Fruit fly (Drosophila melanogaster): ENCODE measurements around the gene CG8892.

Gene CG8892

DNA sequence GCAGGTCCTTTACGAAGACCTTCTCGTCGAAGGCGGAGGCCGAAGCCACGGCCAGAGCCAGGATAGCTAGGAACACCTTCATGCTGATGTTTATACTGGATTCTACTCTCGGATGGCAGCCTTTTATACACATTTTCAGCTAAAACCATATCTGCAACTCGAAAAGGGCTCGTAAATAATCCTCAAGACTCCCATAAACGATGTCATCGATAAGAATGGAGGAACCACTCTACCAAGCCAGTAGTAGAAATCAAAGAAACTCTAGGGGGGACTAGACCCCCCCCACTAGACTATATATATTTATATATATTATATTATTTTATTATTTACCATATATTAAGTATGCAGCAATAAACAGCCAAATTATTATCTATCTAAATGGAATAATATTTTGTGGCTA lies 30.7 kb downstream of the CG8892 start, which contains the start of gene Jon25Biii:
Jon25Biii (minus strand) TSS at position 101 of the 400 bp plus-strand sequence.
- TF ChIP-seq CTCF (optimal IDR thresholded peaks at IDR 0.05) (no peak), CG8478 (optimal IDR thresholded peaks at IDR 0.05) (no peak)

DNA sequence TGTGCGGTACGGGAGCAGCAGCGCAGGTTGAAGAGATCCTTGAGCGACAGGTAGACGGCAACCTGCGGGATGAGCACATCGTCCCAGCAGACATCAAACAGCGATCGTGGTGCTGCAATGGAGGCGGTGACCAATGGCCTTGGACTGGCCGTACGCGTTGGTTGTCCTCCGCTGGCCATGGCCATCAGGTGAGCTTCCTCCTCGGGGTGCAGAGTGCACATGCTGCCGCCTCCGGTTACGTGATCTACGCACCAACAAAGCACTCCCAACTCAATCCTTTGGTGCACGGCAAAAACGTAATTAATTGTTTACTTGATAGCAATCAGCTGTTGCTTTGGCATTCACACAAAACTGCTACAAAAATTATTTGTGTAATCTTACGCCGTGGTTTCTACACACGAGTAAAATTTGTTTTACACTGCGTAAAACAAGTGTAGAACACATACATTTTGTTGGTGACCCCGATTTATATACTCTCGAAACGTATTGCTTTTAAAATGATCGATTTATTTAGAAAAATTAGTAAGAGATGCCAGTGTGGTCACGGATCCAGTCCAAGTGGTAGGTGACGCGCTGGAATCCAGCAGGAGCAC lies 31.8 kb downstream of the CG8892 start, which contains the start of gene jet:
jet (minus strand) TSS at position 332 of the 593 bp plus-strand sequence.
- TF ChIP-seq CTCF (optimal IDR thresholded peaks at IDR 0.05) (peak in 1 of 2 experiments; percentile 41), CG8478 (optimal IDR thresholded peaks at IDR 0.05) (no peak)

- no peak for TF ChIP-seq CG8478 (optimal IDR thresholded peaks at IDR 0.05)
- no peak for TF ChIP-seq CTCF (optimal IDR thresholded peaks at IDR 0.05)
Measured at dm6 chr2L:4945300-4945699, 36.1 kb downstream of the CG8892 start, which contains the start of the genes mRpL24 and betaggt-I. Gene mRpL24, minus strand, starts transcription at chr2L:4945361. Gene betaggt-I, plus strand, starts transcription at chr2L:4945579.

dm6 chr2L:4942257-4942792 lies 39.1 kb downstream of the CG8892 start, which contains the start of gene synr:
Gene synr, plus strand, starts transcription at chr2L:4942742.
- TF ChIP-seq CTCF (optimal IDR thresholded peaks at IDR 0.05) = no peak
- TF ChIP-seq CG8478 (optimal IDR thresholded peaks at IDR 0.05) = no peak

DNA sequence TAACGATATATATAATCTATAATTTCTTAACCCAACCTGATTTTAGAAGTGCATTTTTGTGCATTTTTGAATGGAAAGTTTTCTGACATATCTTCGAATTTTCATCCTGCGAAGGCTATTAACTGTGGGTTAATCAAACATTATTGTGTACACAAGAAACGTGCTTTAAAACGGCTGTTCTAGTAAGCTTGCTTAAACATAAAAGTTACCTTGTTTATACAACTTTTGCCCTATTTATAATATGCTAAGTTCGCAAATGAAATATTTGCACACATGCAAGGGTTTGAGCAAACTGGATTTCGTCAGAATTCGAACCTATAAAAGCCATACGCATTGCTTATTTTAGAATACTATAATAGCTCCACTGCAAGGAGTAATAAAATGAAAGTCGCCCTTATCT lies 44.3 kb downstream of the CG8892 start, which contains the start of gene Sgs1:
Sgs1 (plus strand) TSS at position 350 of the 400 bp plus-strand sequence.
- TF ChIP-seq CG8478 (optimal IDR thresholded peaks at IDR 0.05) (no peak), CTCF (optimal IDR thresholded peaks at IDR 0.05) (no peak)

- TF ChIP-seq CG8478 (optimal IDR thresholded peaks at IDR 0.05) (no peak), CTCF (optimal IDR thresholded peaks at IDR 0.05) (no peak)
Measured at dm6 chr2L:4936325-4936869, 45.0 kb downstream of the CG8892 start, which contains the start of gene hoe2. Gene hoe2, minus strand, starts transcription at chr2L:4936450.

dm6 chr2L:4932284-4932683 lies 49.1 kb downstream of the CG8892 start, which contains the start of gene hoe1:
Gene hoe1, minus strand, starts transcription at chr2L:4932384.
- TF ChIP-seq CTCF (optimal IDR thresholded peaks at IDR 0.05) (no peak), CG8478 (optimal IDR thresholded peaks at IDR 0.05) (no peak)

DNA sequence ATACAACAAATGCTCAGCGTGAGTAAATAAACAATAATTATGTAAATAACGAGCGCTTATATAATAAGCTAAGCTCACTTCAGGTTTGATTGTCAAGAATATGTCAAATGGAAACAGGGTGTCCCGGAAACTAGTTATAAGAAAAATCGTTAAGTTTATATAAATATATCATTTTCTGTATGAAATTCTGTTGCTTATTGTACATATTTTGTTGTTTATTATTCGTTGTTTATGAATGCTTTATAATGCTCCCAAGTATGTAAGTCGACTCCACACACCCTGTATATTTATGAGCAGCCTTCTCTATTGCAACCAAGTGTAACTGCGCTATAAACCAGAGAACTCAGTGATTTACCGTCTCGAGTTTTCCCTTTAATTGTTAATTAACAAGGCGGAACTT lies 50.9 kb downstream of the CG8892 start:
- no peak for TF ChIP-seq CTCF (optimal IDR thresholded peaks at IDR 0.05)
- no peak for TF ChIP-seq CG8478 (optimal IDR thresholded peaks at IDR 0.05)

Measured in S2 (cell line).